Worm (Caenorhabditis elegans): ENCODE measurements around the gene srg-11.

srg-11 gene

ce11 chrIII:4659426-4659825 lies 20.4 kb upstream of the srg-11 start:
- no peak for TF ChIP-seq W03F9.2 (tag; optimal IDR thresholded peaks at IDR 0.05)
- no peak for TF ChIP-seq him-1 (tag; optimal IDR thresholded peaks at IDR 0.05)
- TF ChIP-seq dao-5 (tag; optimal IDR thresholded peaks at IDR 0.05): no peak

- TF ChIP-seq W03F9.2 (tag; optimal IDR thresholded peaks at IDR 0.05) (no peak), dao-5 (tag; optimal IDR thresholded peaks at IDR 0.05) (no peak), him-1 (tag; optimal IDR thresholded peaks at IDR 0.05) (no peak)
These were observed 14.5 kb upstream of the srg-11 start, which contains the start of gene T23F11.4 for ce11 chrIII:4665272-4665671. TSS of gene T23F11.4 (minus strand) at chrIII:4665372.

- peak; percentile 8 for TF ChIP-seq him-1 (tag; optimal IDR thresholded peaks at IDR 0.05)
- TF ChIP-seq dao-5 (tag; optimal IDR thresholded peaks at IDR 0.05): no peak
These were observed 12.9 kb upstream of the srg-11 start for ce11 chrIII:4666753-4667400.

- TF ChIP-seq dao-5 (tag; optimal IDR thresholded peaks at IDR 0.05) (no peak), W03F9.2 (tag; optimal IDR thresholded peaks at IDR 0.05) (no peak), him-1 (tag; optimal IDR thresholded peaks at IDR 0.05) (no peak)
These were observed 11.7 kb upstream of the srg-11 start for ce11 chrIII:4668073-4668472.

ce11 chrIII:4671491-4671890 lies 8.3 kb upstream of the srg-11 start, which contains the start of gene T23F11.11:
TSS of gene T23F11.11 (minus strand) at chrIII:4671591.
- no peak for TF ChIP-seq W03F9.2 (tag; optimal IDR thresholded peaks at IDR 0.05)
- no peak for TF ChIP-seq dao-5 (tag; optimal IDR thresholded peaks at IDR 0.05)
- no peak for TF ChIP-seq him-1 (tag; optimal IDR thresholded peaks at IDR 0.05)

ce11 chrIII:4671949-4672348 lies 7.9 kb upstream of the srg-11 start, which contains the start of gene srg-13:
TSS of gene srg-13 (plus strand) at chrIII:4672249.
- TF ChIP-seq him-1 (tag; optimal IDR thresholded peaks at IDR 0.05) (no peak), W03F9.2 (tag; optimal IDR thresholded peaks at IDR 0.05) (no peak), dao-5 (tag; optimal IDR thresholded peaks at IDR 0.05) (no peak)

ce11 chrIII:4677466-4677865 lies 2.3 kb upstream of the srg-11 start, which contains the start of gene srg-10:
TSS of gene srg-10 (plus strand) at chrIII:4677766.
- TF ChIP-seq W03F9.2 (tag; optimal IDR thresholded peaks at IDR 0.05): no peak
- TF ChIP-seq dao-5 (tag; optimal IDR thresholded peaks at IDR 0.05): no peak
- TF ChIP-seq him-1 (tag; optimal IDR thresholded peaks at IDR 0.05): no peak

ce11 chrIII:4687134-4687533 lies 7.3 kb downstream of the srg-11 start:
- no peak for TF ChIP-seq W03F9.2 (tag; optimal IDR thresholded peaks at IDR 0.05)
- no peak for TF ChIP-seq dao-5 (tag; optimal IDR thresholded peaks at IDR 0.05)
- no peak for TF ChIP-seq him-1 (tag; optimal IDR thresholded peaks at IDR 0.05)

ce11 chrIII:4688356-4688755 lies 8.5 kb downstream of the srg-11 start, which contains the start of gene tag-243:
TSS of gene tag-243 (minus strand) at chrIII:4688456.
- no peak for TF ChIP-seq him-1 (tag; optimal IDR thresholded peaks at IDR 0.05)
- TF ChIP-seq W03F9.2 (tag; optimal IDR thresholded peaks at IDR 0.05): no peak
- TF ChIP-seq dao-5 (tag; optimal IDR thresholded peaks at IDR 0.05): no peak

ce11 chrIII:4688965-4689364 lies 9.2 kb downstream of the srg-11 start, which contains the start of gene ppat-1:
TSS of gene ppat-1 (plus strand) at chrIII:4689280.
- TF ChIP-seq W03F9.2 (tag; optimal IDR thresholded peaks at IDR 0.05) (no peak), him-1 (tag; optimal IDR thresholded peaks at IDR 0.05) (no peak), dao-5 (tag; optimal IDR thresholded peaks at IDR 0.05) (no peak)

- TF ChIP-seq dao-5 (tag; optimal IDR thresholded peaks at IDR 0.05): peak; percentile 84
- peak; percentile 63 for TF ChIP-seq him-1 (tag; optimal IDR thresholded peaks at IDR 0.05)
- peak; percentile 36 for TF ChIP-seq W03F9.2 (tag; optimal IDR thresholded peaks at IDR 0.05)
These were observed 9.8 kb downstream of the srg-11 start for ce11 chrIII:4689595-4689994.

- TF ChIP-seq W03F9.2 (tag; optimal IDR thresholded peaks at IDR 0.05) (peak; percentile 87), dao-5 (tag; optimal IDR thresholded peaks at IDR 0.05) (no peak), him-1 (tag; optimal IDR thresholded peaks at IDR 0.05) (no peak)
These were observed 13.5 kb downstream of the srg-11 start, which contains the start of gene nifk-1 for ce11 chrIII:4693281-4693680. TSS of gene nifk-1 (minus strand) at chrIII:4693307.

ce11 chrIII:4693695-4694094 lies 13.9 kb downstream of the srg-11 start, which contains the start of gene T04A8.8:
TSS of gene T04A8.8 (plus strand) at chrIII:4693995.
- TF ChIP-seq W03F9.2 (tag; optimal IDR thresholded peaks at IDR 0.05): no peak

ce11 chrIII:4695057-4695456 lies 15.2 kb downstream of the srg-11 start, which contains the start of gene T04A8.7:
TSS of gene T04A8.7 (plus strand) at chrIII:4695357.
- TF ChIP-seq W03F9.2 (tag; optimal IDR thresholded peaks at IDR 0.05) (no peak), him-1 (tag; optimal IDR thresholded peaks at IDR 0.05) (no peak), dao-5 (tag; optimal IDR thresholded peaks at IDR 0.05) (no peak)

- TF ChIP-seq W03F9.2 (tag; optimal IDR thresholded peaks at IDR 0.05) (no peak), dao-5 (tag; optimal IDR thresholded peaks at IDR 0.05) (no peak), him-1 (tag; optimal IDR thresholded peaks at IDR 0.05) (no peak)
These were observed 17.1 kb downstream of the srg-11 start for ce11 chrIII:4696903-4697302.

Measured in whole organism, L4/young adult.